Worm (Caenorhabditis elegans): ENCODE measurements around the gene T03E6.9.

DNA sequence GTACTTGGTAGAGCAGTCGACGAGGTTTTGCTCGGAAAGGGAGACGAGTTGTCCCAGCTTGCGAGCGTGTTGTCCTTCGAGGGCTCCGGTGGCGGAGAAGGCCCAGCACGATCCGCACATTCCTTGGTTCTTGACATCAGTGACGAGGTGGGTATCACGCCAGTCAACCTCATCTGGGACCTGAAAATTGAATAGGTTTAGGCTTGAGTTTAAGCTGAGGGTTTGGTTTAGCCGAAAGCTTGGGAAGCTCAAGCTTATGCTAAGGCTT is 6.8 kb downstream of the T03E6.9 start:
- TF ChIP-seq hlh-30 (tag; optimal IDR thresholded peaks at IDR 0.05; ENCODE audit: insufficient read depth) (no peak), Y75B8A.6 (GFP tag; IDR thresholded peaks at IDR 0.05) (no peak)
